Fruit fly (Drosophila melanogaster) whole organism, embryonic: ENCODE data around the gene CG32102.

ENCODE experiments used
- ATbp ChIP-seq: fragments of 200-800 bp; sonication (Bioruptor generic); optimal IDR thresholded peaks from 2 replicates; lab custom pipeline; 2017; ENCODE audit warnings: missing biosample characterization, mild to moderate bottlenecking, missing genetic modification characterization, missing genetic modification reagents
- Atf3 ChIP-seq: fragments of 200-800 bp; sonication (Bioruptor generic); optimal IDR thresholded peaks from 3 replicates; lab custom pipeline; 2016; ENCODE audit warnings: missing biosample characterization, missing genetic modification characterization
- Bgb ChIP-seq: fragments of 200-800 bp; sonication (Bioruptor generic); IDR thresholded peaks from 2 replicates; pipeline ENCODE4 v1.3.6; 2022; ENCODE audit warnings: missing biosample characterization, missing genetic modification characterization; ENCODE audit not compliant: partially characterized antibody
- C15 ChIP-seq: fragments of 200-800 bp; sonication (Bioruptor generic); IDR thresholded peaks from 3 replicates; pipeline ENCODE4 v1.3.6; 2022; ENCODE audit warnings: missing biosample characterization, missing genetic modification characterization
- CG10366 ChIP-seq: fragments of 200-800 bp; sonication (Bioruptor generic); IDR thresholded peaks from 2 replicates; pipeline ENCODE4 v1.3.6; 2022; ENCODE audit warnings: missing biosample characterization, missing genetic modification characterization
- CG12744 ChIP-seq: fragments of 200-800 bp; sonication (Bioruptor generic); optimal IDR thresholded peaks from 2 replicates; lab custom pipeline; 2016; ENCODE audit warnings: missing biosample characterization, missing genetic modification characterization
- CG13123 ChIP-seq: fragments of 200-800 bp; sonication (Bioruptor generic); optimal IDR thresholded peaks from 2 replicates; lab custom pipeline; 2016; ENCODE audit warnings: missing biosample characterization, missing genetic modification characterization
- CG15514 ChIP-seq: fragments of 200-800 bp; sonication (Bioruptor generic); optimal IDR thresholded peaks from 3 replicates; lab custom pipeline; 2017; ENCODE audit warnings: missing biosample characterization, missing genetic modification characterization, mild to moderate bottlenecking, moderate library complexity, missing genetic modification reagents
- CG16815 ChIP-seq: fragments of 200-800 bp; sonication (Bioruptor generic); optimal IDR thresholded peaks from 3 replicates; lab custom pipeline; 2017; ENCODE audit warnings: missing biosample characterization, mild to moderate bottlenecking, missing genetic modification characterization
- CG17802 ChIP-seq: fragments of 200-800 bp; sonication (Bioruptor generic); optimal IDR thresholded peaks from 2 replicates; lab custom pipeline; 2018; ENCODE audit warnings: missing biosample characterization, mild to moderate bottlenecking, missing genetic modification characterization, moderate library complexity
- CG1832 ChIP-seq: fragments of 200-800 bp; sonication (Bioruptor generic); optimal IDR thresholded peaks from 2 replicates; lab custom pipeline; 2017; ENCODE audit warnings: missing biosample characterization, mild to moderate bottlenecking, missing genetic modification characterization, inconsistent platforms
- CG3065 ChIP-seq: fragments of 200-800 bp; sonication (Bioruptor generic); optimal IDR thresholded peaks from 2 replicates; lab custom pipeline; 2016; ENCODE audit warnings: missing biosample characterization, missing genetic modification characterization
- CG32532 ChIP-seq: fragments of 200-800 bp; sonication (Bioruptor generic); IDR thresholded peaks from 2 replicates; pipeline ENCODE4 v1.3.6; 2022; ENCODE audit warnings: missing biosample characterization, missing genetic modification characterization
- CG32767 ChIP-seq: fragments of 200-800 bp; sonication (Bioruptor generic); IDR thresholded peaks from 2 replicates; pipeline ENCODE4 v1.3.6; 2022; ENCODE audit warnings: missing biosample characterization, missing genetic modification characterization
- CG34376 ChIP-seq: fragments of 200-800 bp; sonication (Bioruptor generic); optimal IDR thresholded peaks from 2 replicates; lab custom pipeline; 2018; ENCODE audit warnings: missing biosample characterization, mild to moderate bottlenecking, missing genetic modification characterization
- CG3995 ChIP-seq: fragments of 200-800 bp; sonication (Bioruptor generic); optimal IDR thresholded peaks from 3 replicates; lab custom pipeline; 2016; ENCODE audit warnings: missing biosample characterization, missing genetic modification characterization
- CG7372 ChIP-seq: fragments of 200-800 bp; sonication (Bioruptor generic); IDR thresholded peaks from 2 replicates; pipeline ENCODE4 v1.3.6; 2022; ENCODE audit warnings: missing biosample characterization, missing genetic modification characterization
- CG7786 ChIP-seq: fragments of 200-800 bp; sonication (Bioruptor generic); optimal IDR thresholded peaks from 2 replicates; lab custom pipeline; 2016; ENCODE audit warnings: missing biosample characterization, missing genetic modification characterization
- CG7839 ChIP-seq: fragments of 200-800 bp; sonication (Bioruptor generic); optimal IDR thresholded peaks from 3 replicates; lab custom pipeline; 2018; ENCODE audit warnings: missing biosample characterization, mild to moderate bottlenecking, missing genetic modification characterization, moderate library complexity
- CG9609 ChIP-seq: fragments of 200-800 bp; sonication (Bioruptor generic); optimal IDR thresholded peaks from 3 replicates; lab custom pipeline; 2016; ENCODE audit warnings: missing biosample characterization, missing genetic modification characterization
- CG9817 ChIP-seq: fragments of 200-800 bp; sonication (Bioruptor generic); optimal IDR thresholded peaks from 2 replicates; lab custom pipeline; 2018; ENCODE audit warnings: missing biosample characterization, mild to moderate bottlenecking, missing genetic modification characterization, moderate library complexity
- CG9876 ChIP-seq: fragments of 200-800 bp; sonication (Bioruptor generic); optimal IDR thresholded peaks from 2 replicates; lab custom pipeline; 2016; ENCODE audit warnings: missing biosample characterization, missing genetic modification characterization
- D19B ChIP-seq: fragments of 200-800 bp; sonication (Bioruptor generic); optimal IDR thresholded peaks from 2 replicates; lab custom pipeline; 2017; ENCODE audit warnings: missing biosample characterization, mild to moderate bottlenecking, missing genetic modification characterization
- H15 ChIP-seq: fragments of 200-800 bp; sonication (Bioruptor generic); IDR thresholded peaks from 3 replicates; pipeline ENCODE4 v1.3.6; 2022; ENCODE audit warnings: missing biosample characterization, missing genetic modification characterization
- HLH3B ChIP-seq: fragments of 200-800 bp; sonication (Bioruptor generic); IDR thresholded peaks from 2 replicates; pipeline ENCODE4 v1.3.6; 2022; ENCODE audit warnings: missing biosample characterization, missing genetic modification characterization
- Hmr ChIP-seq: fragments of 200-800 bp; sonication (Bioruptor generic); optimal IDR thresholded peaks from 3 replicates; lab custom pipeline; 2017; ENCODE audit warnings: mild to moderate bottlenecking, missing biosample characterization, missing genetic modification reagents, missing genetic modification characterization
- Hr51 ChIP-seq, 2 experiments: fragments of 200-800 bp; sonication (Bioruptor generic); optimal IDR thresholded peaks; 2 replicates in 1 of 2; 3 replicates in 1 of 2; lab custom pipeline; 2016 to 2018; ENCODE audit warnings: missing biosample characterization in 2 of 2, missing genetic modification characterization in 2 of 2, mild to moderate bottlenecking in 1 of 2, moderate library complexity in 1 of 2
- MESR4 ChIP-seq: fragments of 200-800 bp; sonication (Bioruptor generic); optimal IDR thresholded peaks from 2 replicates; lab custom pipeline; 2018; ENCODE audit warnings: missing biosample characterization, mild to moderate bottlenecking, missing genetic modification characterization, moderate library complexity
- Max ChIP-seq: fragments of 200-800 bp; sonication (Bioruptor generic); optimal IDR thresholded peaks from 2 replicates; lab custom pipeline; 2016; ENCODE audit warnings: missing biosample characterization, mild to moderate bottlenecking, missing genetic modification characterization
- NC2β ChIP-seq: fragments of 200-800 bp; sonication (Bioruptor generic); optimal IDR thresholded peaks from 2 replicates; lab custom pipeline; 2016; ENCODE audit warnings: missing biosample characterization, missing genetic modification characterization
- Sin3A ChIP-seq: fragments of >200 bp; optimal IDR thresholded peaks from 2 replicates; lab custom pipeline; 2018
- Sox102F ChIP-seq: fragments of 200-800 bp; sonication (Bioruptor generic); optimal IDR thresholded peaks from 2 replicates; lab custom pipeline; 2018; ENCODE audit warnings: missing biosample characterization, mild to moderate bottlenecking, missing genetic modification characterization, moderate library complexity
- Taf1 ChIP-seq: fragments of 200-800 bp; sonication (Bioruptor generic); IDR thresholded peaks from 2 replicates; pipeline ENCODE4 v1.3.6; 2022; ENCODE audit warnings: missing biosample characterization, missing genetic modification characterization
- Vsx1 ChIP-seq: fragments of 200-800 bp; sonication (Bioruptor generic); optimal IDR thresholded peaks from 2 replicates; lab custom pipeline; 2017; ENCODE audit warnings: missing biosample characterization, mild to moderate bottlenecking, missing genetic modification characterization, missing genetic modification reagents
- amos ChIP-seq: fragments of 200-800 bp; sonication (Bioruptor generic); IDR thresholded peaks from 2 replicates; pipeline ENCODE4 v1.3.6; 2022; ENCODE audit warnings: missing biosample characterization, missing genetic modification characterization; ENCODE audit not compliant: partially characterized antibody
- ap ChIP-seq: fragments of 200-800 bp; sonication (Bioruptor generic); IDR thresholded peaks from 2 replicates; pipeline ENCODE4 v1.3.6; 2022; ENCODE audit warnings: missing biosample characterization, missing genetic modification characterization
- ash1 ChIP-seq: fragments of 200-800 bp; sonication (Bioruptor generic); optimal IDR thresholded peaks from 2 replicates; lab custom pipeline; 2018; ENCODE audit warnings: missing biosample characterization, mild to moderate bottlenecking, missing genetic modification characterization
- btn ChIP-seq: fragments of 200-800 bp; sonication (Bioruptor generic); optimal IDR thresholded peaks from 2 replicates; lab custom pipeline; 2016; ENCODE audit warnings: missing biosample characterization, missing genetic modification characterization
- caup ChIP-seq: fragments of 200-800 bp; sonication (Bioruptor generic); optimal IDR thresholded peaks from 3 replicates; lab custom pipeline; 2017; ENCODE audit warnings: missing biosample characterization, mild to moderate bottlenecking, missing genetic modification characterization, moderate library complexity; ENCODE audit not compliant: severe bottlenecking
- ci ChIP-seq: fragments of 200-800 bp; sonication (Bioruptor generic); IDR thresholded peaks from 3 replicates; pipeline ENCODE4 v1.3.6; 2022; ENCODE audit warnings: missing biosample characterization, missing genetic modification characterization
- crol ChIP-seq: fragments of 200-800 bp; sonication (Bioruptor generic); IDR thresholded peaks from 2 replicates; pipeline ENCODE4 v1.3.6; 2022; ENCODE audit warnings: missing biosample characterization, missing genetic modification characterization
- fu2 ChIP-seq: fragments of 200-800 bp; sonication (Bioruptor generic); optimal IDR thresholded peaks from 2 replicates; lab custom pipeline; 2016; ENCODE audit warnings: missing biosample characterization, missing genetic modification characterization
- lab ChIP-seq: fragments of 200-800 bp; sonication (Bioruptor generic); optimal IDR thresholded peaks from 3 replicates; lab custom pipeline; 2017; ENCODE audit warnings: missing biosample characterization, missing genetic modification characterization, mild to moderate bottlenecking, moderate library complexity, missing genetic modification reagents
- lbe ChIP-seq: fragments of 200-800 bp; sonication (Bioruptor generic); optimal IDR thresholded peaks from 2 replicates; lab custom pipeline; 2016; ENCODE audit warnings: missing biosample characterization, mild to moderate bottlenecking, missing genetic modification characterization
- nmo ChIP-seq: fragments of 200-800 bp; sonication (Bioruptor generic); optimal IDR thresholded peaks from 2 replicates; lab custom pipeline; 2018; ENCODE audit warnings: missing biosample characterization, mild to moderate bottlenecking, missing genetic modification characterization, moderate library complexity
- org-1 ChIP-seq: fragments of 200-800 bp; sonication (Bioruptor generic); optimal IDR thresholded peaks from 2 replicates; lab custom pipeline; 2017; ENCODE audit warnings: missing biosample characterization, missing genetic modification characterization
- pita ChIP-seq: fragments of 200-800 bp; sonication (Bioruptor generic); optimal IDR thresholded peaks from 2 replicates; lab custom pipeline; 2017; ENCODE audit warnings: missing biosample characterization, mild to moderate bottlenecking, missing genetic modification characterization
- row ChIP-seq: fragments of 200-800 bp; sonication (Bioruptor generic); IDR thresholded peaks from 3 replicates; pipeline ENCODE4 v1.3.6; 2022; ENCODE audit warnings: missing biosample characterization, missing genetic modification characterization
- sisA ChIP-seq: fragments of 200-800 bp; sonication (Bioruptor generic); IDR thresholded peaks from 2 replicates; pipeline ENCODE4 v1.3.6; 2022; ENCODE audit warnings: missing biosample characterization, missing genetic modification characterization
- stc ChIP-seq: fragments of 200-800 bp; sonication (Bioruptor generic); IDR thresholded peaks from 2 replicates; pipeline ENCODE4 v1.3.6; 2022; ENCODE audit warnings: missing biosample characterization, missing genetic modification characterization
- toy ChIP-seq: fragments of 200-800 bp; sonication (Bioruptor generic); IDR thresholded peaks from 2 replicates; pipeline ENCODE4 v1.3.6; 2022; ENCODE audit warnings: missing biosample characterization, missing genetic modification characterization

CG32102 gene

DNA sequence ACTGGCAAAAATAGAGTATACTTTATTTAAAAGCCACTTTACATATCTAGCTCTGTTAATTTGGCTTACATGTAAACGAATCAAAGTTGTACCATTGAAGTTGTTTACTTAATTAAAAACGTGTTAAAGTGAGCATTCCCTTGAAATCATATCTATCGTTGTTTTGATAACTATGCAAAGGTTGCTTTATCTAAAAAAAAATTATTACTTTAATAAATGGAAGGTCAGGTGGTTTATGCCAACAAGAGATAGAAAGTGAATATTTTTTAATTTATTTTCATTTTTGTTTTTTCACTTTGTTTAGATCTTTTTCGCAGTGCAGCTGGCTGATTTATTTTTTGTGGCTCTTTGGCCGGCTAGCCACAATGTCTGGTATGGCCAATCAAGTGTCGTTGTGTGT lies 13.3 kb upstream of the CG32102 start (continued):
- TF ChIP-seq CG34376, result no peak
- TF ChIP-seq CG32767 (GFP tag; lab: Robert Waterston, UW), result no peak
- peak; percentile 62; the same call in 1 of the 3 replicates for TF ChIP-seq H15 (GFP tag; lab: Robert Waterston, UW)
- no peak for TF ChIP-seq Sin3A (lab: Kevin White, UChicago)
- TF ChIP-seq CG7372, result peak; percentile 41
- peak; percentile 4 for TF ChIP-seq btn
- peak; percentile 27 for TF ChIP-seq Atf3 (GFP tag; lab: Kevin White, UChicago)
- TF ChIP-seq CG3995 (GFP tag; lab: Kevin White, UChicago), result no peak
- TF ChIP-seq CG13123 (GFP tag; lab: Kevin White, UChicago), result peak; percentile 30
- peak; percentile 55 for TF ChIP-seq NC2β (GFP tag; lab: Kevin White, UChicago)
- no peak for TF ChIP-seq C15
- TF ChIP-seq ash1 (GFP tag; lab: Kevin White, UChicago), result no peak
- peak; percentile 77 for TF ChIP-seq stc
- TF ChIP-seq D19B (GFP tag; lab: Kevin White, UChicago), result peak; percentile 16
- no peak for TF ChIP-seq crol (GFP tag; lab: Robert Waterston, UW)
- peak; percentile 56 for TF ChIP-seq caup (GFP tag; lab: Kevin White, UChicago)
- TF ChIP-seq ap (GFP tag; lab: Robert Waterston, UW), result no peak
- TF ChIP-seq Bgb (GFP tag; lab: Robert Waterston, UW), result no peak
- peak; percentile 57 for TF ChIP-seq CG10366 (GFP tag; lab: Robert Waterston, UW)
- TF ChIP-seq CG32532 (GFP tag; lab: Robert Waterston, UW), result peak; percentile 59; the same call in 1 of the 2 replicates
- TF ChIP-seq CG9876 (GFP tag; lab: Kevin White, UChicago), result no peak
- TF ChIP-seq pita, result no peak
- TF ChIP-seq CG17802 (tag; lab: Kevin White, UChicago), result no peak
- TF ChIP-seq Hmr, result peak; percentile 60
- TF ChIP-seq CG3065 (GFP tag; lab: Kevin White, UChicago), result peak; percentile 24
- peak; percentile 49 for TF ChIP-seq CG16815
- TF ChIP-seq lab, result peak; percentile 68
- peak; percentile 75 for TF ChIP-seq Max (GFP tag; lab: Kevin White, UChicago)
- peak; percentile 43 for TF ChIP-seq CG15514 (GFP tag; lab: Kevin White, UChicago)
- TF ChIP-seq org-1 (GFP tag; lab: Kevin White, UChicago), result peak; percentile 50
- peak; percentile 26 for TF ChIP-seq fu2 (GFP tag; lab: Kevin White, UChicago)
- TF ChIP-seq lbe (GFP tag; lab: Kevin White, UChicago), result no peak
- no peak for TF ChIP-seq Taf1
- peak; percentile 75 for TF ChIP-seq row (GFP tag; lab: Robert Waterston, UW)
- TF ChIP-seq CG9817 (tag; lab: Kevin White, UChicago), result peak; percentile 43
- peak; percentile 84 for TF ChIP-seq CG7839 (tag; lab: Kevin White, UChicago)
- TF ChIP-seq HLH3B (GFP tag; lab: Robert Waterston, UW), result peak; percentile 50
- TF ChIP-seq CG12744 (GFP tag; lab: Kevin White, UChicago), result peak; percentile 37
- TF ChIP-seq CG1832 (GFP tag; lab: Kevin White, UChicago), result no peak
- TF ChIP-seq ci (GFP tag; lab: Robert Waterston, UW), result peak; percentile 51; the same call in 1 of the 3 replicates
- TF ChIP-seq MESR4 (GFP tag; lab: Kevin White, UChicago), result no peak
- no peak for TF ChIP-seq toy (GFP tag; lab: Robert Waterston, UW)
- TF ChIP-seq amos (GFP tag; lab: Robert Waterston, UW), result no peak
- TF ChIP-seq nmo (GFP tag; lab: Kevin White, UChicago), result peak; percentile 88
- peak; percentile 1 for TF ChIP-seq CG7786
- peak; percentile 62 for TF ChIP-seq Vsx1 (GFP tag; lab: Kevin White, UChicago)
- TF ChIP-seq CG9609, result peak; percentile 15
- peak; percentile 88 for TF ChIP-seq Sox102F (GFP tag; lab: Kevin White, UChicago)
- TF ChIP-seq sisA, result peak; percentile 74
- TF ChIP-seq Hr51 (GFP tag; optimal IDR thresholded peaks at IDR 0.05; lab: Kevin White, UChicago), result peak; percentile 12 to 91
- peak; percentile 67 for TF ChIP-seq ATbp (GFP tag; lab: Kevin White, UChicago)
